Worm (Caenorhabditis elegans) whole organism, midembryonic: ENCODE data around the gene ZK666.14.

ENCODE experiments used
- T22C8.4 ChIP-seq: fragments of 200-800 bp; sonication (Bioruptor generic); IDR thresholded peaks from 2 replicates; pipeline ENCODE4 v1.3.6; 2022; ENCODE audit warnings: missing genetic modification characterization, missing compliant biosample characterization
- cog-1 ChIP-seq: sonication (generic microtip); optimal IDR thresholded peaks from 2 replicates; lab custom pipeline; 2016; ENCODE audit warnings: missing genetic modification characterization, missing compliant biosample characterization
- flt-1 ChIP-seq: fragments of 200-800 bp; sonication (Bioruptor generic); IDR thresholded peaks from 2 replicates; pipeline ENCODE4 v1.3.6; 2022; ENCODE audit warnings: missing genetic modification characterization, missing compliant biosample characterization

DNA sequence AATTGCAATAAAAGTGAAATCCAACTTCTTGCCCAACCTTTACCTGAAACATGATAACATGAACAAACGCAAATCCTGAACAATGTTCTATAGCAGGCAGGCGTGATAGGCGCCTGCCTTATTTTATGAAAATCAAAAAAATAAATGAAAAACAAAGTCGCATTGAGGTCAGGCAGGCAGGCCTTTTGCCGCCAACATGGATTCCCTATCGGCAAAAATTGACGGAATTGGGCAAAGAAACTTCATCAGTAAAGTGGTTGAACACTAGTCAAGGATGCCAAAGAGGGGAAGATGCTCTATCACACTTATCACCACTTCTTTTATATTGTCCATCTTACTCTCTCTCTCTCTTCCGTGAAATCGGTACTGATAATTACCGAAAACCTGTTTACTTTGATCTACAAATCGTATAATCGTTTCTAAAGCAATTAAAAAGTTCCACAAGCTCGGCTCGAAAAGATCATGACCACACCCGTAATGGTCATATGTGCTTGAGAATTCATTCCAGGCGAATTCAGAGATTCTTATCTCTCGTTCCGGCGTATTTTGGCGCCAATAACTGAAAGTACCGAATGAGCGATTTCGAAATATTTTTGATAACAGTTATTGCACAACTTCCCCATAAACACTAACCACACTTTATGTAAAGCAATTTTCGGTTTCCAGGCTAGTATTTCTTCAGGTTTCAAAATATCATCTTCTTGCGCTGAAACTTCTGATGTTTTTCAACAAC lies 12.6 kb upstream of the ZK666.14 start, which contains the start of the genes clec-60 and ZK666.11:
- TF ChIP-seq T22C8.4: no peak
- no peak for TF ChIP-seq cog-1 (tag; lab: Kevin White, UChicago)
- TF ChIP-seq flt-1 (GFP tag; lab: Robert Waterston, UW): no peak
